Fruit fly (Drosophila melanogaster): ENCODE data around the gene CG7299.

CG7299 gene

DNA sequence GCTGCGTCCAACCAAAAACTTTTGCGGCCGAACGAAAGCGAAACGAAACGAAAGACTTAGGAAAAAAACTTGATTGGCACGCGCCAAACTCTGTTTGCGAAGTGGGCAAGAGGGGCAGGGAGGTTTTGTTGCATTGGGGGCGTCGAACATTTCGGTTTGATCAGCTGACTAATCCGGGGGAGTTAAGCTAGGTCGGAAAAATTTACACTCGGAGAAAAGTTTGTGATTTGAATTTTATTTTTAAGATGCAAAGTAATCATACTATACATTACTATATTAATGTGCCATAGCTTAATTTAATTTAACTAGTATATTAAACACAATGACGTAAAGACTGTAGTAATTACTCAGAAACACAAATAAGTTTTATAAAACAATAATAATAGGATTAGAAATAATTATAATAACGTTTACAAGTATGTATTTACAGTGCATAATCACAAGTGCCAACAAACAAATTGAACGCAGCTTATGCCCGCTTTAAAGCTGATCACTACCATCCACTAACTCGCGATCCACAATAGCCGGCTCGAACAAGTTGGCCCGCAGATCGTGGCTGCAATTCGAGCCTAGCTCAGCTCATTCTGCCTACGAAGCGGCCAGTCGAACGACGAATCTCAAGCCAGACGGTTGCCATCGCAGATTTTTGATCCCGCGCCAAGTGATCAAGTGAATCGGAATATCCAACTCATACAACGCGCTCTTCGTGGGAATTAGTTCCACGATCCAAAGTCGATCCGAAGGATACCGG lies 22.5 kb downstream of the CG7299 start, which contains the start of gene CG31871 (continued):
- TF ChIP-seq zfh2 (GFP tag; optimal IDR thresholded peaks at IDR 0.05): no peak
- peak; percentile 35 for TF ChIP-seq CG1529 (GFP tag; optimal IDR thresholded peaks at IDR 0.05)
- TF ChIP-seq CG10366 (GFP tag; IDR thresholded peaks at IDR 0.05): peak; percentile 48
- TF ChIP-seq CG17912 (GFP tag; optimal IDR thresholded peaks at IDR 0.05): no peak
- TF ChIP-seq Jarid2 (GFP tag; optimal IDR thresholded peaks at IDR 0.05): peak; percentile 52
- no peak for TF ChIP-seq CG7987 (GFP tag; optimal IDR thresholded peaks at IDR 0.05)
- no peak for TF ChIP-seq Ravus (GFP tag; IDR thresholded peaks at IDR 0.05)
- peak; percentile 53 for TF ChIP-seq CG9215 (GFP tag; IDR thresholded peaks at IDR 0.05)
- TF ChIP-seq nom (GFP tag; optimal IDR thresholded peaks at IDR 0.05): no peak
- TF ChIP-seq CG10543 (GFP tag; optimal IDR thresholded peaks at IDR 0.05): peak; percentile 32
- TF ChIP-seq Hsf (GFP tag; optimal IDR thresholded peaks at IDR 0.05): peak; percentile 30
- TF ChIP-seq CoRest (tag; optimal IDR thresholded peaks at IDR 0.05): peak; percentile 88
- TF ChIP-seq CG13296 (GFP tag; optimal IDR thresholded peaks at IDR 0.05): peak; percentile 74
- peak; percentile 34; the same call in 2 of the 3 replicates for TF ChIP-seq CG2889 (GFP tag; IDR thresholded peaks at IDR 0.05)
- peak; percentile 68 for TF ChIP-seq wor (GFP tag; IDR thresholded peaks at IDR 0.05)
- no peak; the same call in 2 of the 3 replicates for TF ChIP-seq ken (GFP tag; IDR thresholded peaks at IDR 0.05)
- TF ChIP-seq CG17385 (GFP tag; optimal IDR thresholded peaks at IDR 0.05): peak; percentile 73
- TF ChIP-seq vfl (GFP tag; optimal IDR thresholded peaks at IDR 0.05): no peak
- TF ChIP-seq Antp (GFP tag; optimal IDR thresholded peaks at IDR 0.05): no peak
- TF ChIP-seq CG3065 (GFP tag; optimal IDR thresholded peaks at IDR 0.05): no peak
- TF ChIP-seq CG5180 (GFP tag; optimal IDR thresholded peaks at IDR 0.05): peak; percentile 98
- TF ChIP-seq Oaz (GFP tag; IDR thresholded peaks at IDR 0.05): peak; percentile 40; the same call in 1 of the 2 replicates
- peak; percentile 75 for TF ChIP-seq CG4424 (GFP tag; optimal IDR thresholded peaks at IDR 0.05)
- TF ChIP-seq Nf-YB (GFP tag; optimal IDR thresholded peaks at IDR 0.05): peak; percentile 64
- peak; percentile 46 for TF ChIP-seq CG6813 (GFP tag; optimal IDR thresholded peaks at IDR 0.05)
- TF ChIP-seq maf-S (GFP tag; optimal IDR thresholded peaks at IDR 0.05): no peak
- TF ChIP-seq hkb (optimal IDR thresholded peaks at IDR 0.05): no peak
- peak; percentile 71 for TF ChIP-seq hkb (GFP tag; IDR thresholded peaks at IDR 0.05)
- TF ChIP-seq CG12659 (GFP tag; optimal IDR thresholded peaks at IDR 0.05): peak; percentile 71
- TF ChIP-seq Myb (GFP tag; optimal IDR thresholded peaks at IDR 0.05): no peak
- TF ChIP-seq CG31441 (GFP tag; IDR thresholded peaks at IDR 0.05): peak; percentile 90
- no peak for TF ChIP-seq Neu2 (GFP tag; optimal IDR thresholded peaks at IDR 0.05; ENCODE audit: borderline replicate concordance)
- TF ChIP-seq CG15011 (GFP tag; optimal IDR thresholded peaks at IDR 0.05): peak; percentile 50
- TF ChIP-seq ranshi (GFP tag; IDR thresholded peaks at IDR 0.05): peak; percentile 63
- TF ChIP-seq CHES-1-like (GFP tag; optimal IDR thresholded peaks at IDR 0.05): no peak
- TF ChIP-seq CG34422 (GFP tag; IDR thresholded peaks at IDR 0.05): peak; percentile 70; the same call in 2 of the 3 replicates
- no peak for TF ChIP-seq Dip2 (GFP tag; IDR thresholded peaks at IDR 0.05)
- no peak for TF ChIP-seq insv (GFP tag; optimal IDR thresholded peaks at IDR 0.05)
- peak; percentile 60 for TF ChIP-seq Deaf1 (tag; optimal IDR thresholded peaks at IDR 0.05)
- TF ChIP-seq bigmax (GFP tag; optimal IDR thresholded peaks at IDR 0.05): no peak
- no peak for TF ChIP-seq gt (GFP tag; IDR thresholded peaks at IDR 0.05)
- no peak for TF ChIP-seq Vsx1 (GFP tag; optimal IDR thresholded peaks at IDR 0.05)
- TF ChIP-seq CG33213 (GFP tag; optimal IDR thresholded peaks at IDR 0.05): no peak
- TF ChIP-seq gsb (GFP tag; IDR thresholded peaks at IDR 0.05): no peak
- TF ChIP-seq Ada2b (GFP tag; IDR thresholded peaks at IDR 0.05): peak; percentile 42
- TF ChIP-seq CG2129 (GFP tag; IDR thresholded peaks at IDR 0.05; ENCODE audit: partially characterized antibody): no peak
- TF ChIP-seq rib (GFP tag; IDR thresholded peaks at IDR 0.05): no peak
- TF ChIP-seq CG31388 (GFP tag; optimal IDR thresholded peaks at IDR 0.05): no peak
- no peak for TF ChIP-seq BEAF-32 (GFP tag; optimal IDR thresholded peaks at IDR 0.05)
- peak; percentile 14 for TF ChIP-seq CG6765 (GFP tag; optimal IDR thresholded peaks at IDR 0.05)

Data from whole organism, embryonic.